Worm (Caenorhabditis elegans) whole organism, young adult: ENCODE measurements around the gene acs-7.

Experiments used
- B0035.1 ChIP-seq: sonication (generic microtip); optimal IDR thresholded peaks from 2 replicates; lab custom pipeline; 2016; ENCODE audit warnings: missing genetic modification characterization, mild to moderate bottlenecking, missing compliant biosample characterization, missing genotype, missing genetic modification reagents
- F22D6.2 ChIP-seq: sonication (generic microtip); optimal IDR thresholded peaks from 2 replicates; lab custom pipeline; 2016; ENCODE audit warnings: mild to moderate bottlenecking, missing genetic modification characterization, missing compliant biosample characterization
- F37B4.10 ChIP-seq: fragments of 200-800 bp; sonication (Bioruptor generic); IDR thresholded peaks from 2 replicates; pipeline ENCODE4 v1.3.6; 2022; ENCODE audit warnings: missing genetic modification characterization, missing compliant biosample characterization
- F49E8.2 ChIP-seq: sonication (generic microtip); optimal IDR thresholded peaks from 3 replicates; lab custom pipeline; 2017; ENCODE audit warnings: missing genetic modification characterization, mild to moderate bottlenecking, missing compliant biosample characterization, antibody characterized with exemption, moderate library complexity; ENCODE audit not compliant: insufficient read depth
- K11D2.4 ChIP-seq: fragments of 200-800 bp; sonication (Bioruptor generic); IDR thresholded peaks from 2 replicates; pipeline ENCODE4 v1.3.6; 2022; ENCODE audit warnings: missing genetic modification reagents, missing genetic modification characterization, missing compliant biosample characterization
- T26A5.8 ChIP-seq: sonication (generic microtip); optimal IDR thresholded peaks from 2 replicates; lab custom pipeline; 2016; ENCODE audit warnings: missing genetic modification characterization, missing compliant biosample characterization
- Y79H2A.3 ChIP-seq: fragments of 200-800 bp; sonication (Bioruptor generic); conservative IDR thresholded peaks from 2 replicates; pipeline ENCODE4 v1.3.6; 2022; ENCODE audit warnings: missing genetic modification reagents, missing genetic modification characterization, missing compliant biosample characterization
- aptf-2 ChIP-seq: fragments of 200-800 bp; sonication (Bioruptor generic); conservative IDR thresholded peaks from 2 replicates; pipeline ENCODE4 v1.3.6; 2022; ENCODE audit warnings: missing genetic modification reagents, missing genetic modification characterization, missing compliant biosample characterization
- bed-1 ChIP-seq: fragments of 200-800 bp; sonication (Bioruptor generic); IDR thresholded peaks from 2 replicates; pipeline ENCODE4 v1.3.6; 2022; ENCODE audit warnings: missing genetic modification reagents, missing genetic modification characterization, missing compliant biosample characterization
- efl-1 ChIP-seq: fragments of 150-350 bp; optimal IDR thresholded peaks from 2 replicates; lab custom pipeline; 2014; ENCODE audit warnings: missing biosample characterization, missing genetic modification reagents, missing genetic modification characterization
- fkh-3 ChIP-seq: sonication (generic microtip); optimal IDR thresholded peaks from 2 replicates; lab custom pipeline; 2016; ENCODE audit warnings: mild to moderate bottlenecking, missing genetic modification characterization, missing compliant biosample characterization
- him-1 ChIP-seq: sonication (generic microtip); optimal IDR thresholded peaks from 2 replicates; lab custom pipeline; 2016; ENCODE audit warnings: missing genotype, missing genetic modification reagents, missing genetic modification characterization, missing compliant biosample characterization
- hlh-26 ChIP-seq: fragments of 200-800 bp; sonication (Bioruptor generic); conservative IDR thresholded peaks from 2 replicates; pipeline ENCODE4 v1.3.6; 2022; ENCODE audit warnings: missing genetic modification reagents, missing genetic modification characterization, missing compliant biosample characterization
- hmg-20 ChIP-seq: fragments of 200-800 bp; sonication (Bioruptor generic); IDR thresholded peaks from 2 replicates; pipeline ENCODE4 v1.3.6; 2022; ENCODE audit warnings: missing genetic modification reagents, missing genetic modification characterization, missing compliant biosample characterization
- hsf-1 ChIP-seq: fragments of 200-800 bp; sonication (Bioruptor generic); IDR thresholded peaks from 2 replicates; pipeline ENCODE4 v1.3.6; 2022; ENCODE audit warnings: missing genetic modification reagents, missing genetic modification characterization, missing compliant biosample characterization
- lag-1 ChIP-seq: fragments of 200-800 bp; sonication (Bioruptor generic); IDR thresholded peaks from 2 replicates; pipeline ENCODE4 v1.3.6; 2022; ENCODE audit warnings: missing genetic modification reagents, missing genetic modification characterization, missing compliant biosample characterization
- let-607 ChIP-seq, 2 experiments: fragments of 200-800 bp in 1 of 2; sonication (Bioruptor generic) in 1 of 2; sonication (generic microtip) in 1 of 2; optimal IDR thresholded peaks; 2 replicates each; lab custom pipeline; 2016 to 2018; ENCODE audit warnings: mild to moderate bottlenecking in 2 of 2, missing compliant biosample characterization in 2 of 2, missing genetic modification characterization in 2 of 2, moderate library complexity in 2 of 2, missing genotype in 1 of 2
- lin-54 ChIP-seq: fragments of 200-800 bp; sonication (Bioruptor generic); optimal IDR thresholded peaks from 2 replicates; lab custom pipeline; 2018; ENCODE audit warnings: mild to moderate bottlenecking, missing genetic modification characterization, missing compliant biosample characterization
- lsl-1 ChIP-seq: fragments of 200-800 bp; sonication (Bioruptor generic); optimal IDR thresholded peaks from 2 replicates; lab custom pipeline; 2018; ENCODE audit warnings: mild to moderate bottlenecking, missing genetic modification characterization, moderate library complexity, missing compliant biosample characterization
- madf-3 ChIP-seq: fragments of 200-800 bp; sonication (Bioruptor generic); IDR thresholded peaks from 2 replicates; pipeline ENCODE4 v1.3.6; 2022; ENCODE audit warnings: missing genetic modification reagents, missing genetic modification characterization, missing compliant biosample characterization
- madf-6 ChIP-seq: fragments of 200-800 bp; sonication (Bioruptor generic); IDR thresholded peaks from 2 replicates; pipeline ENCODE4 v1.3.6; 2022; ENCODE audit warnings: missing genetic modification reagents, missing genetic modification characterization, missing compliant biosample characterization
- nhr-90 ChIP-seq: sonication (generic microtip); optimal IDR thresholded peaks from 2 replicates; lab custom pipeline; 2016; ENCODE audit warnings: missing genotype, mild to moderate bottlenecking, missing genetic modification characterization, missing compliant biosample characterization
- pbrm-1 ChIP-seq: fragments of 200-800 bp; sonication (Bioruptor generic); IDR thresholded peaks from 2 replicates; pipeline ENCODE4 v1.3.6; 2022; ENCODE audit warnings: missing genetic modification reagents, missing genetic modification characterization, missing compliant biosample characterization
- rec-8 ChIP-seq, 2 experiments: sonication (generic microtip); optimal IDR thresholded peaks; 2 replicates each; lab custom pipeline; 2016; ENCODE audit warnings: mild to moderate bottlenecking in 2 of 2, missing genetic modification characterization in 2 of 2, missing genetic modification reagents in 2 of 2, missing genotype in 2 of 2, missing biosample characterization in 1 of 2, missing compliant biosample characterization in 1 of 2, moderate library complexity in 1 of 2
- tbx-9 ChIP-seq: sonication (generic microtip); optimal IDR thresholded peaks from 2 replicates; lab custom pipeline; 2016; ENCODE audit warnings: borderline replicate concordance, missing genetic modification characterization, inconsistent platforms, missing compliant biosample characterization
- tlf-1 ChIP-seq: fragments of 200-800 bp; sonication (Bioruptor generic); optimal IDR thresholded peaks from 2 replicates; lab custom pipeline; 2018; ENCODE audit warnings: mild to moderate bottlenecking, missing genetic modification characterization, missing compliant biosample characterization
- xnd-1 ChIP-seq: sonication (generic microtip); optimal IDR thresholded peaks from 2 replicates; lab custom pipeline; 2016; ENCODE audit warnings: missing genotype, missing genetic modification reagents, missing genetic modification characterization, missing compliant biosample characterization
- zim-3 ChIP-seq: sonication (generic microtip); optimal IDR thresholded peaks from 2 replicates; lab custom pipeline; 2017; ENCODE audit warnings: mild to moderate bottlenecking, missing genetic modification characterization, moderate library complexity, missing compliant biosample characterization
- ztf-18 ChIP-seq: sonication (generic microtip); optimal IDR thresholded peaks from 2 replicates; lab custom pipeline; 2016; ENCODE audit warnings: missing genotype, mild to moderate bottlenecking, missing genetic modification characterization, missing compliant biosample characterization
- ztf-28 ChIP-seq: fragments of 200-800 bp; sonication (Bioruptor generic); IDR thresholded peaks from 2 replicates; pipeline ENCODE4 v1.3.6; 2022; ENCODE audit warnings: missing genetic modification reagents, missing genetic modification characterization, missing compliant biosample characterization

The acs-7 gene

DNA sequence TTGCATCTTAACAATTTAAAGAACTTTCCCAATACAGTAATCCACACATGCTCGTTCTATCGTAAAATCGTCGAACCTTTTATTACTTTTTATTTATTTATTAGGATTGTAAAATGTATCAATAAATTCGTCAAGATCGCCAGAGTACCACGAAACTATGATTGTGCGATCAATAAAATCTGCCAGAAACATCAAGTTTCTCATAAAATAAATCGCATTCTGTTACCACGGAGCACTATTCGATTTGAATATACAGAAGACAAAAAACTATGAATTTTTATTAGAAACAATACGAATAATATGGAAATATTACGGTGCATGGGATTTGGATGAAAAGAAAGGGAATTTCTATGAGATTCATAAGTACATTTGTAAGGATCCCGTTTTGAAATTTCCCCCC, 25.1 kb upstream of the acs-7 start, which contains the start of gene C01G6.2:
TSS of gene C01G6.2 (plus strand) at position 301 of the 400 bp plus-strand sequence.
- TF ChIP-seq madf-3 (GFP tag; lab: Robert Waterston, UW), result no peak
- no peak for TF ChIP-seq tlf-1 (GFP tag; lab: Kevin White, UChicago)
- TF ChIP-seq him-1, result no peak
- TF ChIP-seq F49E8.2 (tag; lab: Kevin White, UChicago), result no peak
- no peak for TF ChIP-seq let-607 (tag; optimal IDR thresholded peaks at IDR 0.05; lab: Kevin White, UChicago)
- no peak for TF ChIP-seq lsl-1 (GFP tag; lab: Kevin White, UChicago)
- no peak for TF ChIP-seq aptf-2 (GFP tag; lab: Robert Waterston, UW)

DNA sequence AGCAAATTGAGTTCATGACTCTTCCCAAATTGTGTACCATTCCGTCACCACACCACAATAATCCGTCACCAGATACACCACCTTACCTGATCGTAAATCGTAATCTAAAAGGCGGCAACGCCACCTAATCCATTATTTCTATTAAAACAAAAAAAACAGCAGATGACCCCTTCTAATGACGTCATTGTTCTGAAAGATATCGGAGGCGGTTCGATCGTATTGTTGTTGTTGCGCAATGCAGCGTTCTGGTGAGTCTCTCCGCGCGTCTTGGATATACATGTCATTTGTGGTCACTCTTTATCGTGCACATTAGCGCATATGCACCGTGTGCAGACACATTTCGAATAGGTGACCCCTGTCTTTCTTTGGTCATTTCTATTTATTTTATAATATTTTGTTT, 22.8 kb upstream of the acs-7 start:
- TF ChIP-seq T26A5.8 (tag; lab: Kevin White, UChicago), result no peak
- no peak for TF ChIP-seq F37B4.10 (GFP tag; lab: Robert Waterston, UW)
- no peak for TF ChIP-seq lag-1
- TF ChIP-seq Y79H2A.3 (GFP tag; lab: Robert Waterston, UW), result no peak

DNA sequence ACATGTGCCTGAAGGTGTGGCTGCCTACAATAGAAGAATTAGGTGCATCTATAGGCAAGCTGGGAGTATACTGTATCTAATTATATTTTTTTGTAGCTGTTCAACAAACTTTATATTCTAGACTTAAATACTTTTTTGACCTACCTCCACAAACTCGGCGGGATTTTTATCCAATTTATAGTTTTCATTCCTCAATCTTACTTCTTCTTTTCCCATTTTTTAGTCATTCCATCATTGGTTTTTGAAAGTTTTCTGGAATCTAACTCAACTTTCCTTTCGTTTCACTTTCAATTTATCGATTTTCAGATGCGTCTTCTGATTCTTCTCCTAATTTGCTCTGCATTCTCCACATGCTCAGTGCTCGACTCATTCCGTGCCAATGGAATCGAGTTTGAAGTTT, 22.2 kb upstream of the acs-7 start, which contains the start of gene C01G6.3:
TSS of gene C01G6.3 (plus strand) at position 301 of the 400 bp plus-strand sequence.
- TF ChIP-seq K11D2.4 (GFP tag; lab: Robert Waterston, UW) (no peak), madf-6 (0 out of 2 replicates have a peak, but pooled peaks have one; percentile 38), ztf-18 (tag; lab: Kevin White, UChicago) (no peak), efl-1 (GFP tag; lab: Kevin White, UChicago) (peak; percentile 61), xnd-1 (no peak), hsf-1 (GFP tag; lab: Robert Waterston, UW) (no peak), F22D6.2 (no peak)

DNA sequence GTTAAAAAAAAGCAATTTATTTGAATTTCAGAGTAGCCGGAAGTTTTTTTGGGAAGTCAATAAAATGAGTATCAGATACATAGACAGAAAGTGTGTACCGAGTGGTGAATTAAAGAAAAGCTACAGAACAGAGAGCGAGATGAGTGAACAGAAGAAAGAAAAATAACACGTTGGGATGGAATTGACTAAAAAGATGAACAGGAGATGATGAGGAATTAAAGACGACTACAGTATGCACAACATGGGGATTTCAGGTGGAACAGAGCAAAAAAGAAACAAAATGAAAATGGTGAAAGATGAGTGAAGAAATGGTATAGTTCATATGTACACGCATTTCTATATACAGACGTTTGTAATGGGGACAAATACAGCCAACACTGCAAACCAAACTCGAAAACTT, 20.5 kb upstream of the acs-7 start:
- TF ChIP-seq lin-54 (GFP tag; lab: Kevin White, UChicago) (no peak), tlf-1 (GFP tag; lab: Kevin White, UChicago) (no peak), hmg-20 (GFP tag; lab: Robert Waterston, UW) (no peak), hlh-26 (no peak)

DNA sequence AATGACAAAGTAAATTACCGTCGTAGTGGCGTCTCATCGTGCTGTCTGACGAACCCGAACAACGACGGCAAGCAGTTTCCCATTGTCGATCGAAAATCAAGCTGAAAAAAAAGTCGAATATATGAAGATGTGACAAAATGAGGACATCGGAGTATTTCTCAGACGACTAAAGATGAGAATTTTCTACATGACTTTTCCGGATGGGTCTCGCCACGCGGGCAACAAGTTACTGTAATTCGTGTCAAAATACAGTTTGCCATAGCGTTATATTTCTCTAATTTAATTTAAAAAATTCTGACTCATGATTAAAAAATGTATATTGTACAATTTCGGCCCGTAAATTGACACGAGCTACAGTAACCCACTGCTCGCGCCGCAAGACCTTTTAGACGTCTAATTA, 18.9 kb upstream of the acs-7 start, which contains the start of gene C01G6.4:
TSS of gene C01G6.4 (minus strand) at position 101 of the 400 bp plus-strand sequence.
- TF ChIP-seq xnd-1 (no peak), rec-8 (tag; optimal IDR thresholded peaks at IDR 0.05; lab: Kevin White, UChicago) (no peak), fkh-3 (tag; lab: Kevin White, UChicago) (no peak), aptf-2 (GFP tag; lab: Robert Waterston, UW) (no peak), zim-3 (tag; lab: Kevin White, UChicago) (no peak), B0035.1 (no peak), madf-6 (no peak), ztf-28 (GFP tag; lab: Robert Waterston, UW) (no peak), hlh-26 (no peak), pbrm-1 (no peak), tbx-9 (tag; lab: Kevin White, UChicago) (no peak), Y79H2A.3 (GFP tag; lab: Robert Waterston, UW) (no peak), nhr-90 (no peak), lag-1 (no peak), bed-1 (GFP tag; lab: Robert Waterston, UW) (no peak)
- TF ChIP-seq, all 124 proteins: peak for 0
